Worm (Caenorhabditis elegans): Measurements from ENCODE around the gene F52E1.5.
"Not testable (repeated sequence)": the region's sequence is repeated elsewhere in the genome, so short reads cannot be mapped to it uniquely, and the experiment has no call there.

F52E1.5 gene

ce11 chrV:8379206-8379605 is at the start of gene F52E1.5:
TSS of gene F52E1.5 (plus strand) at chrV:8379506.
- TF ChIP-seq egl-27 (tag; optimal IDR thresholded peaks at IDR 0.05) (no peak), Y75B8A.6 (GFP tag; IDR thresholded peaks at IDR 0.05) (no peak), F10B5.3 (tag; optimal IDR thresholded peaks at IDR 0.05) (no peak), hlh-11 (tag; optimal IDR thresholded peaks at IDR 0.05) (no peak), lim-7 (GFP tag; IDR thresholded peaks at IDR 0.05) (no peak), nhr-11 (tag; optimal IDR thresholded peaks at IDR 0.05) (no peak), nhr-28 (tag; optimal IDR thresholded peaks at IDR 0.05) (no peak), ceh-28 (tag; optimal IDR thresholded peaks at IDR 0.05) (no peak), mdt-29 (GFP tag; IDR thresholded peaks at IDR 0.05) (no peak), hmg-1.1 (GFP tag; IDR thresholded peaks at IDR 0.05) (no peak), Y5F2A.4 (GFP tag; optimal IDR thresholded peaks at IDR 0.05) (no peak), mes-2 (tag; optimal IDR thresholded peaks at IDR 0.05; ENCODE audit: poor library complexity, severe bottlenecking) (no peak), lsy-2 (tag; optimal IDR thresholded peaks at IDR 0.05) (no peak)

- no peak for TF ChIP-seq gei-8 (GFP tag; optimal IDR thresholded peaks at IDR 0.05)
- TF ChIP-seq F26F4.8 (GFP tag; conservative IDR thresholded peaks at IDR 0.05) = no peak
- TF ChIP-seq mdl-1 (tag; optimal IDR thresholded peaks at IDR 0.05) = no peak
- TF ChIP-seq set-16 (GFP tag; IDR thresholded peaks at IDR 0.05) = no peak
- no peak for TF ChIP-seq zip-2 (tag; optimal IDR thresholded peaks at IDR 0.05)
- TF ChIP-seq egl-27 (tag; optimal IDR thresholded peaks at IDR 0.05) = no peak
- no peak for TF ChIP-seq nhr-77 (tag; optimal IDR thresholded peaks at IDR 0.05)
- TF ChIP-seq ceh-32 (tag; optimal IDR thresholded peaks at IDR 0.05; ENCODE audit: poor library complexity) = no peak
- TF ChIP-seq hlh-30 (tag; optimal IDR thresholded peaks at IDR 0.05; ENCODE audit: insufficient read depth) = no peak
- TF ChIP-seq snpc-1.2 (GFP tag; IDR thresholded peaks at IDR 0.05) = no peak
- TF ChIP-seq nhr-48 (tag; optimal IDR thresholded peaks at IDR 0.05) = no peak
- no peak for TF ChIP-seq ztf-7 (tag; optimal IDR thresholded peaks at IDR 0.05)
- no peak for TF ChIP-seq ceh-28 (tag; optimal IDR thresholded peaks at IDR 0.05)
- no peak for TF ChIP-seq Y75B8A.6 (GFP tag; IDR thresholded peaks at IDR 0.05)
- no peak for TF ChIP-seq tag-97 (GFP tag; IDR thresholded peaks at IDR 0.05)
- TF ChIP-seq daf-8 (GFP tag; IDR thresholded peaks at IDR 0.05) = no peak
- no peak for TF ChIP-seq nhr-42 (GFP tag; IDR thresholded peaks at IDR 0.05)
- TF ChIP-seq zfp-2 (tag; optimal IDR thresholded peaks at IDR 0.05) = no peak
- TF ChIP-seq Y5F2A.4 (GFP tag; optimal IDR thresholded peaks at IDR 0.05) = no peak
Measured at ce11 chrV:8334360-8334759, 44.9 kb upstream of the F52E1.5 start, which contains the start of gene tmd-2. TSS of gene tmd-2 (plus strand) at chrV:8334660.

- TF ChIP-seq unc-62 (GFP tag; optimal IDR thresholded peaks at IDR 0.05 in 1 of 2) (peak in 1 of 2 experiments; percentile 45), unc-62 (tag; optimal IDR thresholded peaks at IDR 0.05) (no peak), Y75B8A.6 (GFP tag; IDR thresholded peaks at IDR 0.05) (no peak), nhr-41 (GFP tag; IDR thresholded peaks at IDR 0.05) (no peak), hlh-30 (tag; optimal IDR thresholded peaks at IDR 0.05; ENCODE audit: insufficient read depth) (peak; percentile 32)
Measured at ce11 chrV:8335620-8336019, 43.7 kb upstream of the F52E1.5 start.

ce11 chrV:8340924-8341323 is 38.4 kb upstream of the F52E1.5 start, which contains the start of gene C08D8.7:
TSS of gene C08D8.7 (plus strand) at chrV:8341224.
- peak in 1 of 2 experiments; percentile 27 for TF ChIP-seq unc-62 (GFP tag; optimal IDR thresholded peaks at IDR 0.05 in 1 of 2)
- TF ChIP-seq unc-62 (tag; optimal IDR thresholded peaks at IDR 0.05) = not testable (repeated sequence)

- peak in 1 of 2 experiments; percentile 16 for TF ChIP-seq unc-62 (GFP tag; optimal IDR thresholded peaks at IDR 0.05 in 1 of 2)
- TF ChIP-seq unc-62 (tag; optimal IDR thresholded peaks at IDR 0.05) = no peak
- TF ChIP-seq zfp-3 (GFP tag; conservative IDR thresholded peaks at IDR 0.05) = no peak
Measured at ce11 chrV:8342416-8342815, 36.9 kb upstream of the F52E1.5 start.
